Fruit fly (Drosophila melanogaster) whole organism, prepupa: Measurements from ENCODE around the gene CG17777.

Source experiments
- CG34406 ChIP-seq: fragments of 200-800 bp; sonication (Bioruptor generic); optimal IDR thresholded peaks from 3 replicates; lab custom pipeline; 2016; ENCODE audit warnings: missing biosample characterization, missing genetic modification characterization
- CG3919 ChIP-seq: fragments of 200-800 bp; sonication (Bioruptor generic); optimal IDR thresholded peaks from 3 replicates; lab custom pipeline; 2016; ENCODE audit warnings: missing biosample characterization, missing genetic modification characterization
- CG4318 ChIP-seq: fragments of 200-800 bp; sonication (Bioruptor generic); optimal IDR thresholded peaks from 3 replicates; lab custom pipeline; 2017; ENCODE audit warnings: missing biosample characterization, mild to moderate bottlenecking, missing genetic modification characterization
- CG6163 ChIP-seq: fragments of 200-800 bp; sonication (Bioruptor generic); IDR thresholded peaks from 3 replicates; pipeline ENCODE4 v1.3.6; 2022; ENCODE audit warnings: missing biosample characterization, missing genetic modification characterization
- Hr38 ChIP-seq: sonication (Bioruptor generic); optimal IDR thresholded peaks from 2 replicates; lab custom pipeline; 2016; ENCODE audit warnings: missing biosample characterization, missing genetic modification characterization
- Hr39 ChIP-seq: fragments of 200-800 bp; sonication (Bioruptor generic); optimal IDR thresholded peaks from 2 replicates; lab custom pipeline; 2016; ENCODE audit warnings: missing biosample characterization, missing genetic modification characterization
- lz ChIP-seq: fragments of 200-800 bp; sonication (Bioruptor generic); optimal IDR thresholded peaks from 3 replicates; lab custom pipeline; 2016; ENCODE audit warnings: missing biosample characterization, missing genetic modification characterization
- net ChIP-seq: fragments of 200-800 bp; sonication (Bioruptor generic); optimal IDR thresholded peaks from 3 replicates; lab custom pipeline; 2016; ENCODE audit warnings: missing biosample characterization, missing genetic modification characterization
- salr ChIP-seq, 2 experiments: fragments of 200-800 bp; sonication (Bioruptor generic); optimal IDR thresholded peaks; 3 replicates each; lab custom pipeline; 2016 to 2018; ENCODE audit warnings: missing biosample characterization in 2 of 2, missing genetic modification characterization in 2 of 2, mild to moderate bottlenecking in 1 of 2
- topi ChIP-seq: fragments of 200-800 bp; sonication (Bioruptor generic); optimal IDR thresholded peaks from 3 replicates; lab custom pipeline; 2016; ENCODE audit warnings: missing biosample characterization, missing genetic modification characterization

DNA sequence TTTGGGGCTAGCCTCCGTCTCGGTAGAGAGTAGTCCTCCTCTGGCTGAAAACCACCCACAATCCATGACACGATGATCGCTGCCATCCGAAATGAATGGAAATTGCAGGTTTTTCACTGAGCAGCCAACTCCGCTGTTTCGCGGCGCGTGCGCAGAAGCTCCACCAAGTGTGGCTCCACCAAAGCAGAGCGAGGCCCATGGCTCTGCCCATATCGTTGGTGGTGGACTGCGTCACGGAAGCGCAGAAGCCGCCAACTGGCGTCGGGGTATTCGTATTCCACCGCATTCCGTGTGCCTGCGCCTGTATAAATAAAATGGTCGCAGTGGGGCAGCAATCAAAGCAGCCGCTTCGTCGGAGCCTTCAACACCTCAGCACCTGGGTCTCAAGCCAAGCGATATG is 36.8 kb downstream of the CG17777 start, which contains the start of gene CG14052:
- no peak for TF ChIP-seq CG6163 (GFP tag; lab: Robert Waterston, UW)
- TF ChIP-seq topi, result no peak
- TF ChIP-seq Hr38 (GFP tag; lab: Kevin White, UChicago), result no peak
- no peak for TF ChIP-seq CG34406
- no peak for TF ChIP-seq CG3919 (GFP tag; lab: Kevin White, UChicago)
- TF ChIP-seq lz (GFP tag; lab: Kevin White, UChicago), result no peak
- TF ChIP-seq CG4318 (GFP tag; lab: Kevin White, UChicago), result no peak
- TF ChIP-seq salr (GFP tag; optimal IDR thresholded peaks at IDR 0.05; lab: Kevin White, UChicago), result no peak
- TF ChIP-seq net (GFP tag; lab: Kevin White, UChicago), result no peak
- TF ChIP-seq Hr39 (GFP tag; lab: Kevin White, UChicago), result no peak
